Fruit fly (Drosophila melanogaster) whole organism, pupa: ENCODE measurements around the gene CG6833.

ENCODE experiments used
- CG10348 ChIP-seq: fragments of 200-800 bp; sonication (Bioruptor generic); IDR thresholded peaks from 2 replicates; pipeline ENCODE4 v1.3.6; 2022; ENCODE audit warnings: missing biosample characterization, missing genetic modification characterization
- CG12605 ChIP-seq: fragments of 200-800 bp; sonication (Bioruptor generic); IDR thresholded peaks from 2 replicates; pipeline ENCODE4 v1.3.6; 2022; ENCODE audit warnings: missing biosample characterization, missing genetic modification characterization
- CG13204 ChIP-seq: fragments of 200-800 bp; sonication (Bioruptor generic); optimal IDR thresholded peaks from 2 replicates; lab custom pipeline; 2018; ENCODE audit warnings: missing biosample characterization, mild to moderate bottlenecking, missing genetic modification characterization, moderate library complexity
- CG14655 ChIP-seq: fragments of 200-800 bp; sonication (Bioruptor generic); optimal IDR thresholded peaks from 3 replicates; lab custom pipeline; 2017; ENCODE audit warnings: mild to moderate bottlenecking, missing biosample characterization, missing genetic modification reagents, missing genetic modification characterization
- CG15710 ChIP-seq: fragments of 200-800 bp; sonication (Bioruptor generic); optimal IDR thresholded peaks from 2 replicates; lab custom pipeline; 2018; ENCODE audit warnings: missing biosample characterization, mild to moderate bottlenecking, missing genetic modification characterization, moderate library complexity
- CG17806 ChIP-seq: fragments of 200-800 bp; sonication (Bioruptor generic); optimal IDR thresholded peaks from 2 replicates; lab custom pipeline; 2018; ENCODE audit warnings: missing biosample characterization, mild to moderate bottlenecking, missing genetic modification characterization, moderate library complexity
- CG32121 ChIP-seq: fragments of 200-800 bp; sonication (Bioruptor generic); IDR thresholded peaks from 2 replicates; pipeline ENCODE4 v1.3.6; 2022; ENCODE audit warnings: missing biosample characterization, missing genetic modification characterization
- CG34367 ChIP-seq: fragments of 200-800 bp; sonication (Bioruptor generic); optimal IDR thresholded peaks from 2 replicates; lab custom pipeline; 2018; ENCODE audit warnings: missing biosample characterization, mild to moderate bottlenecking, missing genetic modification characterization
- CG4496 ChIP-seq: fragments of 200-800 bp; sonication (Bioruptor generic); IDR thresholded peaks from 3 replicates; pipeline ENCODE4 v1.3.6; 2022; ENCODE audit warnings: missing biosample characterization, missing genetic modification characterization
- CG8159 ChIP-seq: fragments of 200-800 bp; sonication (Bioruptor generic); optimal IDR thresholded peaks from 3 replicates; lab custom pipeline; 2018; ENCODE audit warnings: missing biosample characterization, mild to moderate bottlenecking, missing genetic modification characterization, moderate library complexity
- CG8301 ChIP-seq: fragments of 200-800 bp; sonication (Bioruptor generic); optimal IDR thresholded peaks from 2 replicates; lab custom pipeline; 2018; ENCODE audit warnings: missing biosample characterization, mild to moderate bottlenecking, missing genetic modification characterization
- CG9948 ChIP-seq: fragments of 200-800 bp; sonication (Bioruptor generic); optimal IDR thresholded peaks from 2 replicates; lab custom pipeline; 2018; ENCODE audit warnings: missing biosample characterization, mild to moderate bottlenecking, missing genetic modification characterization, moderate library complexity
- D1 ChIP-seq: fragments of 200-800 bp; sonication (Bioruptor generic); optimal IDR thresholded peaks from 2 replicates; lab custom pipeline; 2018; ENCODE audit warnings: missing biosample characterization, mild to moderate bottlenecking, missing genetic modification characterization, moderate library complexity
- EcR ChIP-seq: fragments of 200-800 bp; sonication (Bioruptor generic); optimal IDR thresholded peaks from 3 replicates; lab custom pipeline; 2019; ENCODE audit warnings: missing biosample characterization, missing genetic modification characterization, mild to moderate bottlenecking, moderate library complexity, missing genetic modification reagents
- Ets98B ChIP-seq: fragments of 200-800 bp; sonication (Bioruptor generic); IDR thresholded peaks from 2 replicates; pipeline ENCODE4 v1.3.6; 2022; ENCODE audit warnings: missing biosample characterization, missing genetic modification characterization
- Pif1A ChIP-seq: fragments of 200-800 bp; sonication (Bioruptor generic); optimal IDR thresholded peaks from 3 replicates; lab custom pipeline; 2016; ENCODE audit warnings: missing biosample characterization, missing genetic modification characterization
- Pif1B ChIP-seq: fragments of 200-800 bp; sonication (Bioruptor generic); optimal IDR thresholded peaks from 3 replicates; lab custom pipeline; 2016; ENCODE audit warnings: missing biosample characterization, missing genetic modification characterization
- Snoo ChIP-seq: fragments of 200-800 bp; sonication (Bioruptor generic); optimal IDR thresholded peaks from 3 replicates; lab custom pipeline; 2017; ENCODE audit warnings: missing biosample characterization, mild to moderate bottlenecking, missing genetic modification characterization, inconsistent platforms
- fd96Ca ChIP-seq: fragments of 200-800 bp; sonication (Bioruptor generic); IDR thresholded peaks from 3 replicates; pipeline ENCODE4 v1.3.6; 2022; ENCODE audit warnings: missing biosample characterization, missing genetic modification characterization
- gl ChIP-seq: fragments of 200-800 bp; sonication (Bioruptor generic); optimal IDR thresholded peaks from 2 replicates; lab custom pipeline; 2018; ENCODE audit warnings: missing biosample characterization, mild to moderate bottlenecking, missing genetic modification characterization
- rn ChIP-seq: fragments of 200-800 bp; sonication (Bioruptor generic); IDR thresholded peaks from 2 replicates; pipeline ENCODE4 v1.3.6; 2022; ENCODE audit warnings: missing biosample characterization, missing genetic modification characterization

CG6833 gene

dm6 chr3L:14078227-14078626 lies 27.2 kb downstream of the CG6833 start:
- TF ChIP-seq gl (tag; lab: Kevin White, UChicago) (no peak), CG10348 (no peak), CG8159 (tag; lab: Kevin White, UChicago) (no peak), CG34367 (tag; lab: Kevin White, UChicago) (no peak), Pif1A (GFP tag; lab: Kevin White, UChicago) (no peak), Ets98B (GFP tag; lab: Robert Waterston, UW) (no peak), CG32121 (GFP tag; lab: Robert Waterston, UW) (no peak), CG13204 (no peak), CG8301 (tag; lab: Kevin White, UChicago) (no peak), EcR (no peak), CG15710 (tag; lab: Kevin White, UChicago) (no peak), Pif1B (no peak), CG14655 (no peak), fd96Ca (no peak)

DNA sequence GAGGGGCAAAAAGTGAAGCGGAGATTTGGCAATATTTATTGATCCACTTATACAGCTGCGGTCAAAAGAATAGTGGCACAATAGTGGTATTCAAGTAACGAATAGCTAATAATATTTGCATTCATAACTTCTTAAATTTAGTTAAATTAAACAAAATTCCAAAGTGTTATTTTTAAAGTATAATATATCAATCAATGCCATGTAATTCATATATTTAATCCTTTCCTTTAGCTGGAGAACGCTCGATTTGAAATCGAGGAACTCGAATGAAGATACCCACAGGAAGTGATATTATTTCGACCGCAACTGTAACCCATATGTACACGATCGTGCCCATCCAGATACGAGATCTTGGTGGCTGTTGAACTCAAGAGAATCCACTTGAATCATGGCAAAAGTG lies 28.2 kb downstream of the CG6833 start:
- TF ChIP-seq fd96Ca (no peak), CG15710 (tag; lab: Kevin White, UChicago) (no peak), CG13204 (no peak), CG10348 (no peak), Ets98B (GFP tag; lab: Robert Waterston, UW) (no peak), CG12605 (GFP tag; lab: Robert Waterston, UW) (no peak), CG8301 (tag; lab: Kevin White, UChicago) (no peak), Pif1B (no peak), CG14655 (no peak), CG9948 (tag; lab: Kevin White, UChicago) (no peak), CG34367 (tag; lab: Kevin White, UChicago) (no peak), CG8159 (tag; lab: Kevin White, UChicago) (no peak)
- TF ChIP-seq, all 21 proteins: peak for 0

dm6 chr3L:14083283-14083682 lies 32.3 kb downstream of the CG6833 start, which contains the start of gene CG8100:
Gene CG8100, plus strand, starts transcription at chr3L:14083615.
- TF ChIP-seq CG12605 (GFP tag; lab: Robert Waterston, UW), result no peak
- peak; percentile 40 for TF ChIP-seq Pif1B
- no peak for TF ChIP-seq gl (tag; lab: Kevin White, UChicago)
- no peak for TF ChIP-seq D1 (tag; lab: Kevin White, UChicago)
- TF ChIP-seq Ets98B (GFP tag; lab: Robert Waterston, UW), result peak; percentile 69; the same call in 1 of the 2 replicates
- no peak for TF ChIP-seq CG13204
- TF ChIP-seq CG10348, result no peak
- TF ChIP-seq fd96Ca, result no peak
- peak; percentile 84 for TF ChIP-seq CG8159 (tag; lab: Kevin White, UChicago)
- TF ChIP-seq rn (GFP tag; lab: Robert Waterston, UW), result no peak
- TF ChIP-seq CG34367 (tag; lab: Kevin White, UChicago), result peak; percentile 43
- peak; percentile 65 for TF ChIP-seq CG15710 (tag; lab: Kevin White, UChicago)
- peak; percentile 63 for TF ChIP-seq Pif1A (GFP tag; lab: Kevin White, UChicago)
- peak; percentile 61 for TF ChIP-seq Snoo
- no peak for TF ChIP-seq CG17806 (tag; lab: Kevin White, UChicago)
- peak; percentile 76 for TF ChIP-seq CG14655
- TF ChIP-seq CG32121 (GFP tag; lab: Robert Waterston, UW), result no peak
- TF ChIP-seq CG9948 (tag; lab: Kevin White, UChicago), result no peak
- no peak for TF ChIP-seq CG4496
- peak; percentile 70 for TF ChIP-seq CG8301 (tag; lab: Kevin White, UChicago)
- TF ChIP-seq EcR, result peak; percentile 51

dm6 chr3L:14086225-14086624 lies 35.2 kb downstream of the CG6833 start:
- TF ChIP-seq Snoo, result no peak
- TF ChIP-seq Ets98B (GFP tag; lab: Robert Waterston, UW), result no peak
- TF ChIP-seq Pif1A (GFP tag; lab: Kevin White, UChicago), result no peak
- no peak for TF ChIP-seq CG13204
- no peak for TF ChIP-seq CG14655
- TF ChIP-seq fd96Ca, result no peak
- TF ChIP-seq CG17806 (tag; lab: Kevin White, UChicago), result no peak
- no peak for TF ChIP-seq CG15710 (tag; lab: Kevin White, UChicago)
- TF ChIP-seq CG4496, result no peak
- TF ChIP-seq CG12605 (GFP tag; lab: Robert Waterston, UW), result no peak
- no peak for TF ChIP-seq CG32121 (GFP tag; lab: Robert Waterston, UW)
- TF ChIP-seq EcR, result no peak
- no peak for TF ChIP-seq CG10348
- TF ChIP-seq D1 (tag; lab: Kevin White, UChicago), result no peak
- no peak for TF ChIP-seq gl (tag; lab: Kevin White, UChicago)

DNA sequence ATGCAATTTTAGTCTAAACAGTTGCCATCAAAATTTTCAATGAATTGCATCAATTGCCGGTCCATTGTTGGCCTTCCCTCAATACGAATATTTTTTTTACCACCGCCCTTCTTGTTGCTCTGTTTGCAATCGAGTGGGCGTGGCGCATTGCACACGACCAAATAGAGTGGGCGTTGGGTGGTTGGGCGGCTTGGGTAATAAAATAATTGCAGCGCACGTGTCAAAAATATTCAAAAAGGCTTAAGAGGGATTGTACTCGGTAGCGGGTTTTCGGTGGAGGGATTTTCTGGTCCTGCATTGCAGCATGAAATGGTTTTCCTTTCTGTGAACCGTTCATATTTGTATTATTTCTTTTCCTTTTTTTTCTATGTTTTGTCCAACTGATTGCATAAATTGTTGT lies 38.0 kb downstream of the CG6833 start:
- TF ChIP-seq fd96Ca, result no peak
- no peak for TF ChIP-seq Pif1B
- TF ChIP-seq CG4496, result no peak
- TF ChIP-seq CG13204, result no peak
- no peak for TF ChIP-seq Pif1A (GFP tag; lab: Kevin White, UChicago)
- no peak for TF ChIP-seq rn (GFP tag; lab: Robert Waterston, UW)
- no peak for TF ChIP-seq gl (tag; lab: Kevin White, UChicago)
- TF ChIP-seq CG8159 (tag; lab: Kevin White, UChicago), result no peak
- no peak for TF ChIP-seq Ets98B (GFP tag; lab: Robert Waterston, UW)
- TF ChIP-seq, all 21 proteins: peak for 0

dm6 chr3L:14089516-14089915 lies 38.5 kb downstream of the CG6833 start:
- TF ChIP-seq CG8301 (tag; lab: Kevin White, UChicago), result no peak
- TF ChIP-seq EcR, result no peak
